Fruit fly (Drosophila melanogaster) Kc167 (cell line): Measurements from ENCODE around the gene CG31793.

Source experiments
- h ChIP-seq: fragments of >200 bp; optimal IDR thresholded peaks from 3 replicates; lab custom pipeline; 2018; ENCODE audit warnings: missing external identifiers
- insv ChIP-seq: fragments of >200 bp; optimal IDR thresholded peaks from 3 replicates; lab custom pipeline; 2018; ENCODE audit warnings: missing external identifiers
- psq ChIP-seq: fragments of >200 bp; optimal IDR thresholded peaks from 2 replicates; lab custom pipeline; 2017; ENCODE audit warnings: missing external identifiers
- ttk ChIP-seq: sonication (Bioruptor generic); optimal IDR thresholded peaks from 2 replicates; lab custom pipeline; 2017; ENCODE audit warnings: missing external identifiers

dm6 chr2L:18978923-18979322, 24.2 kb upstream of the CG31793 start:
- no peak for TF ChIP-seq h (lab: Kevin White, UChicago)
- TF ChIP-seq insv (lab: Kevin White, UChicago) = no peak
- TF ChIP-seq ttk (lab: Kevin White, UChicago) = no peak
- TF ChIP-seq psq (lab: Kevin White, UChicago) = no peak
